Worm (Caenorhabditis elegans): ENCODE data around the gene srh-1.
A peak's percentile ranks its signal among the peaks of the same experiment; 100 is the strongest.

The srh-1 gene

DNA sequence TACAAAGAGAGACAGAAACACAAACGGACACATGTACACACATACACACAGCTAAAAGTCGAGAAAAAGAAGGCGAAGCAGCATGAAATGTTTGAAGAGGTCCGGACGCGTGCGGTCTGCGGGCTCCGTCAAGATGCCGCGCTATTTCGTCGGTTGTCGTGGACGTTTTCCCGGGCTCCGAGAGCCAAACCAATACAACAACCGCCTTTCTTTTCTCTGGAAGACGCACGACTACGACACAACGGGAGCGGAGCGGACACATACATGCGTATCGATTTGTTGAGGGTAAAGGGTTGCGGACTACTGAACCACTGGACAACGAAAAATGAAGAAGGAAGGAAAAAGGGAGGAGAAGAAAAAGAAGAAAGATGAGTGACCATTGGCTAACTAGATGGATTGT, 40.3 kb upstream of the srh-1 start (continued):
- TF ChIP-seq tra-1 (GFP tag; IDR thresholded peaks at IDR 0.05) = no peak
- TF ChIP-seq ama-1 (optimal IDR thresholded peaks at IDR 0.05) = no peak
- TF ChIP-seq Y48G9A.11 (GFP tag; IDR thresholded peaks at IDR 0.05) = no peak
- no peak for TF ChIP-seq attf-4 (tag; optimal IDR thresholded peaks at IDR 0.05)
- TF ChIP-seq F10B5.3 (tag; optimal IDR thresholded peaks at IDR 0.05) = no peak
- peak; percentile 72 for TF ChIP-seq fkh-10 (GFP tag; optimal IDR thresholded peaks at IDR 0.05)
- TF ChIP-seq lim-7 (GFP tag; IDR thresholded peaks at IDR 0.05) = no peak
- no peak for TF ChIP-seq F44E2.7 (GFP tag; IDR thresholded peaks at IDR 0.05)
- TF ChIP-seq nhr-111 (GFP tag; optimal IDR thresholded peaks at IDR 0.05) = no peak
- TF ChIP-seq dmd-9 (GFP tag; IDR thresholded peaks at IDR 0.05) = no peak
- TF ChIP-seq zfp-3 (GFP tag; conservative IDR thresholded peaks at IDR 0.05) = no peak
- no peak for TF ChIP-seq ceh-82 (tag; optimal IDR thresholded peaks at IDR 0.05)
- TF ChIP-seq ceh-28 (tag; optimal IDR thresholded peaks at IDR 0.05) = peak; percentile 56
- TF ChIP-seq mes-2 (tag; optimal IDR thresholded peaks at IDR 0.05; ENCODE audit: poor library complexity, severe bottlenecking) = no peak

DNA sequence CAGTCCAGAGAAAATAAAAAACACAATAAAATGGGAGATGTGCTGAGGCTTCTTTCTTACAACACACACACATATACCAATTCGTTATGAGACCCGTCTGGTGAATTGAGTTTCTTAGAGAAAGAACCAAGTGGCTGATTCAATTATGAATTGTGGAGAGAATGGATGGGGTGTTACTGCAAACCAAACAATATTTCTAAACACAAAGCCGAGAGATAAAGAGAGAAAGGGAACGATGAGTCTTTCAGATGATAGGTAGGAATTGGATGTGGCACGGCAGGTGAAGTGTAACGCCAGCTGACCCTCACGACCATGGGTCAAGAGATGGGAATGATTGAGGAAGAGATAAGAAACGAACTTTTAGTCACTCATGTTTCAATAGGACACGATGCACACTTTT, 39.4 kb upstream of the srh-1 start, which contains the start of gene mig-17:
TSS of gene mig-17 (plus strand) at position 389 of the 400 bp plus-strand sequence.
- TF ChIP-seq ztf-7 (tag; optimal IDR thresholded peaks at IDR 0.05) (no peak), ces-1 (GFP tag; optimal IDR thresholded peaks at IDR 0.05) (no peak), hif-1 (tag; optimal IDR thresholded peaks at IDR 0.05) (no peak), spr-3 (GFP tag; optimal IDR thresholded peaks at IDR 0.05) (no peak), unc-39 (tag; optimal IDR thresholded peaks at IDR 0.05) (no peak), hlh-11 (tag; optimal IDR thresholded peaks at IDR 0.05) (no peak), ZK337.2 (GFP tag; IDR thresholded peaks at IDR 0.05) (no peak), duxl-1 (tag; optimal IDR thresholded peaks at IDR 0.05; ENCODE audit: poor library complexity) (no peak), hlh-30 (tag; optimal IDR thresholded peaks at IDR 0.05; ENCODE audit: insufficient read depth) (no peak), lim-7 (GFP tag; IDR thresholded peaks at IDR 0.05) (no peak), daf-12 (tag; optimal IDR thresholded peaks at IDR 0.05) (no peak), lin-39 (tag; optimal IDR thresholded peaks at IDR 0.05) (no peak), jun-1 (tag; optimal IDR thresholded peaks at IDR 0.05) (no peak), Y5F2A.4 (GFP tag; optimal IDR thresholded peaks at IDR 0.05) (no peak)

DNA sequence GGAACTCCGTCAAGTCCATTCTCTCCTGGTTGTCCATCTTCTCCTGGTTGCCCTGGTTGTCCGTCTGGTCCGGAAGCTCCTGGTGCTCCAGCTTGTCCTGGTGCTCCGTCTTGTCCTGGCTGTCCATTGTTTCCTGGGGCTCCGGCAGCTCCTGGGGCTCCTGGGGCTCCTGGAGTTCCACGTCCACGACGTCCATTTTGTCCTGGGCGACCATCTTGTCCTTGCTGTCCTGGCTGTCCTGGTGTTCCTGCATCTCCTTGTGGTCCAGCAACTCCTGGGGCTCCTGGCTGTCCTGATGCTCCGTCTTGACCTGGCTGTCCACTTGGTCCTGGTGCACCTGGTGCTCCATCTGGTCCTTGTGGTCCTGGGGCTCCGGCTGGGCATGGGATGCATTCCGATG, 36.3 kb upstream of the srh-1 start:
- TF ChIP-seq set-16 (GFP tag; IDR thresholded peaks at IDR 0.05) (peak; percentile 93), egl-43 (GFP tag; IDR thresholded peaks at IDR 0.05) (no peak), ceh-32 (tag; optimal IDR thresholded peaks at IDR 0.05; ENCODE audit: poor library complexity) (no peak), nhr-25 (tag; optimal IDR thresholded peaks at IDR 0.05; ENCODE audit: borderline replicate concordance, insufficient read depth) (no peak), F44E2.7 (GFP tag; IDR thresholded peaks at IDR 0.05) (0 out of 2 replicates have a peak, but pooled peaks have one; percentile 18)

DNA sequence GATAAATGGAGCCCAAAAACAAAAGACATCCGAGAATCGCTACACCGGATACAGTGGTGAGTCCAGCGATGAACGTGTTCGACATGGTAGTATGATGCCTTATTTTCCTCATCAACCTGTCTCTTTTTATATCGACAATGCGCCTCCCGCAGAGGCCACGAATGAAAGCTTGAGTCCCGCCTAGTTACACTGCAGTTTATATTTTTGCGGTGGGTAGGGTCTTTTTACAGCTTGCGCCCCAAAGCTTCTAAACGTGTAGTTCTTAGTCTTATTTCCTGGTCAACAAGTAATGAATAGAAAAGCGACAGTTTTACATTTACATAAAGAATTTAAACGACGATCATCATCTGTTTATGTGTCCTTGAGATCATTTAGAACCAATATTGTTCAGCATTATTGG, 35.4 kb upstream of the srh-1 start, which contains the start of gene col-156:
TSS of gene col-156 (minus strand) at position 101 of the 400 bp plus-strand sequence.
- peak; percentile 12 for TF ChIP-seq aha-1 (tag)
- TF ChIP-seq php-3 (GFP tag; IDR thresholded peaks at IDR 0.05) = no peak
- no peak for TF ChIP-seq ceh-32 (tag; optimal IDR thresholded peaks at IDR 0.05; ENCODE audit: poor library complexity)

DNA sequence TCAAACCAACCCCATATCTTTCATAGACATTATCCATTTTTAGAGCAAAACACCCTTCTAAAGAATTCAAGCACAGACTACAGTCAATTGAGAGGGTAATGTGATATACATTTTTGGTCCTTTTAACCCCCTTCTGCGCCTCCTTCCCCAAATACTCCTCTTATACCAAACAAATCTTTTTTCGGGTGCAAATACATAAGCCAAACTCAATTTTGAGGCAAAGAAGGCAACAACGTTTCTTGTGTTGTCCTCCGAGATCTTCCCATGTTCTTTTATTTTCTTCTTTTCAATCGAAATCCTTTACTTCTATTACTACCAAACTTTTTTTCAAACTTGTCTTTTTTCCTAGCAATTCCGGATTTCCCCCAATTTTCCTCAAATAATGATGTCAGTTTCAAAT, 30.7 kb upstream of the srh-1 start:
- TF ChIP-seq dmd-6 (GFP tag; IDR thresholded peaks at IDR 0.05) (no peak), ceh-28 (tag; optimal IDR thresholded peaks at IDR 0.05) (no peak), nhr-28 (tag; optimal IDR thresholded peaks at IDR 0.05) (no peak), ceh-44 (GFP tag; IDR thresholded peaks at IDR 0.05) (no peak), aly-2 (tag; optimal IDR thresholded peaks at IDR 0.05) (no peak), daf-12 (tag; optimal IDR thresholded peaks at IDR 0.05) (no peak), ZK337.2 (GFP tag; IDR thresholded peaks at IDR 0.05) (no peak), ztf-7 (tag; optimal IDR thresholded peaks at IDR 0.05) (no peak), daf-19 (GFP tag; conservative IDR thresholded peaks at IDR 0.05) (no peak)

Measured in whole organism, L4 larva.